Worm (Caenorhabditis elegans): ENCODE data around the gene idpp-2.

Gene idpp-2

ce11 chrV:28270-28669, 26.8 kb downstream of the idpp-2 start:
- TF ChIP-seq madf-2 (tag; optimal IDR thresholded peaks at IDR 0.05) (no peak), lin-11 (tag; optimal IDR thresholded peaks at IDR 0.05) (no peak), tbx-2 (tag; optimal IDR thresholded peaks at IDR 0.05) (no peak), odd-2 (tag; optimal IDR thresholded peaks at IDR 0.05) (no peak), ama-1 (optimal IDR thresholded peaks at IDR 0.05) (no peak), fax-1 (tag; optimal IDR thresholded peaks at IDR 0.05) (no peak), ceh-31 (tag; optimal IDR thresholded peaks at IDR 0.05) (no peak), ets-4 (tag; optimal IDR thresholded peaks at IDR 0.05) (no peak), hlh-8 (tag; optimal IDR thresholded peaks at IDR 0.05) (no peak), pat-9 (tag; optimal IDR thresholded peaks at IDR 0.05) (no peak), unc-86 (tag; optimal IDR thresholded peaks at IDR 0.05) (no peak), ceh-22 (tag; optimal IDR thresholded peaks at IDR 0.05) (no peak), unc-55 (GFP tag; optimal IDR thresholded peaks at IDR 0.05) (no peak), ttx-3 (tag; optimal IDR thresholded peaks at IDR 0.05) (no peak), ceh-48 (tag; optimal IDR thresholded peaks at IDR 0.05) (no peak), T23F11.4 (GFP tag; optimal IDR thresholded peaks at IDR 0.05) (no peak), ceh-18 (tag; optimal IDR thresholded peaks at IDR 0.05) (no peak), C08G9.2 (tag; optimal IDR thresholded peaks at IDR 0.05) (no peak), sdc-2 (tag; optimal IDR thresholded peaks at IDR 0.05) (no peak), ceh-2 (tag; optimal IDR thresholded peaks at IDR 0.05) (no peak)

ce11 chrV:29823-30222, 28.4 kb downstream of the idpp-2 start:
- TF ChIP-seq K02D7.2 (tag; optimal IDR thresholded peaks at IDR 0.05) (no peak), ceh-2 (tag; optimal IDR thresholded peaks at IDR 0.05) (no peak), unc-86 (tag; optimal IDR thresholded peaks at IDR 0.05) (no peak), C08G9.2 (tag; optimal IDR thresholded peaks at IDR 0.05) (no peak), syd-9 (tag; optimal IDR thresholded peaks at IDR 0.05) (no peak), lin-11 (tag; optimal IDR thresholded peaks at IDR 0.05) (no peak), pha-2 (tag; optimal IDR thresholded peaks at IDR 0.05) (no peak), ceh-34 (tag; optimal IDR thresholded peaks at IDR 0.05) (no peak), ref-2 (tag; optimal IDR thresholded peaks at IDR 0.05) (no peak), ceh-22 (tag; optimal IDR thresholded peaks at IDR 0.05) (no peak)

ce11 chrV:37729-38128, 36.3 kb downstream of the idpp-2 start:
- TF ChIP-seq ceh-2 (tag; optimal IDR thresholded peaks at IDR 0.05) (no peak), hlh-30 (tag; optimal IDR thresholded peaks at IDR 0.05; ENCODE audit: insufficient read depth) (no peak), ahr-1 (tag; optimal IDR thresholded peaks at IDR 0.05) (no peak), ceh-34 (tag; optimal IDR thresholded peaks at IDR 0.05) (no peak)

ce11 chrV:43070-43469, 41.6 kb downstream of the idpp-2 start:
- TF ChIP-seq nhr-11 (tag; optimal IDR thresholded peaks at IDR 0.05) (no peak), Y22D7AL.16 (tag; optimal IDR thresholded peaks at IDR 0.05) (no peak), lin-11 (tag; optimal IDR thresholded peaks at IDR 0.05) (no peak), eyg-1 (tag; optimal IDR thresholded peaks at IDR 0.05) (no peak), odd-2 (tag; optimal IDR thresholded peaks at IDR 0.05) (no peak), ceh-48 (tag; optimal IDR thresholded peaks at IDR 0.05) (peak; percentile 56), hlh-15 (tag; optimal IDR thresholded peaks at IDR 0.05) (no peak)

- TF ChIP-seq pha-2 (tag; optimal IDR thresholded peaks at IDR 0.05) (no peak), lin-11 (tag; optimal IDR thresholded peaks at IDR 0.05) (no peak), ttx-3 (tag; optimal IDR thresholded peaks at IDR 0.05) (no peak), pax-1 (tag; optimal IDR thresholded peaks at IDR 0.05) (no peak), ceh-22 (tag; optimal IDR thresholded peaks at IDR 0.05) (no peak), fkh-10 (GFP tag; optimal IDR thresholded peaks at IDR 0.05) (no peak), gmeb-2 (tag; optimal IDR thresholded peaks at IDR 0.05) (no peak), dmd-4 (tag; optimal IDR thresholded peaks at IDR 0.05; ENCODE audit: borderline replicate concordance) (no peak), F13H6.1 (tag; optimal IDR thresholded peaks at IDR 0.05) (no peak), unc-86 (tag; optimal IDR thresholded peaks at IDR 0.05) (no peak), fax-1 (tag; optimal IDR thresholded peaks at IDR 0.05) (no peak), elt-4 (tag; optimal IDR thresholded peaks at IDR 0.05) (no peak), nfya-1 (tag; optimal IDR thresholded peaks at IDR 0.05) (no peak), odd-2 (tag; optimal IDR thresholded peaks at IDR 0.05) (no peak), lim-6 (tag; optimal IDR thresholded peaks at IDR 0.05) (no peak), ceh-30 (tag; optimal IDR thresholded peaks at IDR 0.05) (no peak), rnt-1 (tag; optimal IDR thresholded peaks at IDR 0.05) (no peak)
Observed at ce11 chrV:44026-44425, 42.6 kb downstream of the idpp-2 start.

All from whole organism, late embryonic.